Worm (Caenorhabditis elegans) whole organism, L4 larva: ENCODE measurements around the gene srx-78.
A peak's percentile ranks its signal among the peaks of the same experiment; 100 is the strongest.

Source experiments
- D1046.2 ChIP-seq: fragments of 200-800 bp; sonication (Bioruptor generic); IDR thresholded peaks from 2 replicates; pipeline ENCODE4 v1.3.6; 2022; ENCODE audit warnings: missing genetic modification characterization, missing compliant biosample characterization
- F26F4.8 ChIP-seq: fragments of 200-800 bp; sonication (Bioruptor generic); conservative IDR thresholded peaks from 2 replicates; pipeline ENCODE4 v1.3.6; 2022; ENCODE audit warnings: missing genetic modification characterization, missing compliant biosample characterization
- F37D6.2 ChIP-seq: sonication (generic microtip); optimal IDR thresholded peaks from 2 replicates; lab custom pipeline; 2016; ENCODE audit warnings: mild to moderate bottlenecking, missing genetic modification characterization, missing compliant biosample characterization
- F49E8.2 ChIP-seq: sonication (generic microtip); optimal IDR thresholded peaks from 2 replicates; lab custom pipeline; 2016; ENCODE audit warnings: missing compliant biosample characterization, mild to moderate bottlenecking, missing genetic modification characterization, borderline replicate concordance
- T20F7.1 ChIP-seq: fragments of 200-800 bp; sonication (Bioruptor generic); optimal IDR thresholded peaks from 2 replicates; lab custom pipeline; 2018; ENCODE audit warnings: mild to moderate bottlenecking, missing genetic modification characterization, missing compliant biosample characterization
- T26A8.4 ChIP-seq: fragments of 200-800 bp; sonication (Bioruptor generic); IDR thresholded peaks from 2 replicates; pipeline ENCODE4 v1.3.6; 2022; ENCODE audit warnings: missing genetic modification characterization, missing compliant biosample characterization
- Y105C5A.15 ChIP-seq: fragments of 200-800 bp; sonication (Bioruptor generic); IDR thresholded peaks from 2 replicates; pipeline ENCODE4 v1.3.6; 2022; ENCODE audit warnings: missing genetic modification characterization, missing compliant biosample characterization
- ZK337.2 ChIP-seq: fragments of 200-800 bp; sonication (Bioruptor generic); IDR thresholded peaks from 2 replicates; pipeline ENCODE4 v1.3.6; 2022; ENCODE audit warnings: missing genetic modification reagents, missing genetic modification characterization, missing compliant biosample characterization
- aha-1 ChIP-seq: fragments of 150-350 bp; peaks from one replicate; lab custom pipeline; 2014; ENCODE audit warnings: missing biosample characterization, missing genetic modification characterization
- aly-2 ChIP-seq: sonication (generic microtip); optimal IDR thresholded peaks from 2 replicates; lab custom pipeline; 2018; ENCODE audit warnings: missing biosample characterization, missing genetic modification characterization
- arid-1 ChIP-seq: fragments of 200-800 bp; sonication (Bioruptor generic); conservative IDR thresholded peaks from 2 replicates; pipeline ENCODE4 v1.3.6; 2022; ENCODE audit warnings: missing genetic modification reagents, missing genetic modification characterization, missing compliant biosample characterization
- ceh-20 ChIP-seq: fragments of 200-800 bp; sonication (Bioruptor generic); IDR thresholded peaks from 2 replicates; pipeline ENCODE4 v1.3.6; 2022; ENCODE audit warnings: missing genetic modification reagents, missing genetic modification characterization, missing compliant biosample characterization
- ceh-28 ChIP-seq: fragments of 150-350 bp; optimal IDR thresholded peaks from 2 replicates; lab custom pipeline; 2014; ENCODE audit warnings: missing biosample characterization, missing genetic modification reagents, missing genetic modification characterization
- ceh-62 ChIP-seq: sonication (generic microtip); optimal IDR thresholded peaks from 2 replicates; lab custom pipeline; 2017; ENCODE audit warnings: missing biosample characterization, missing genetic modification characterization
- ces-1 ChIP-seq: fragments of 150-350 bp; sonication (generic microtip); optimal IDR thresholded peaks from 4 replicates; lab custom pipeline; 2014; ENCODE audit warnings: missing biosample characterization, missing genetic modification reagents, missing genetic modification characterization
- daf-12 ChIP-seq: fragments of 150-350 bp; optimal IDR thresholded peaks from 2 replicates; lab custom pipeline; 2014; ENCODE audit warnings: missing biosample characterization, missing genetic modification reagents, missing genetic modification characterization
- daf-8 ChIP-seq: fragments of 200-800 bp; sonication (Bioruptor generic); IDR thresholded peaks from 2 replicates; pipeline ENCODE4 v1.3.6; 2022; ENCODE audit warnings: missing genetic modification characterization, missing compliant biosample characterization
- dmd-8 ChIP-seq: fragments of 200-800 bp; sonication (Bioruptor generic); IDR thresholded peaks from 2 replicates; pipeline ENCODE4 v1.3.6; 2022; ENCODE audit warnings: missing genetic modification characterization, missing compliant biosample characterization
- egl-43 ChIP-seq: fragments of 200-800 bp; sonication (Bioruptor generic); IDR thresholded peaks from 2 replicates; pipeline ENCODE4 v1.3.6; 2022; ENCODE audit warnings: missing genetic modification reagents, missing genetic modification characterization, missing compliant biosample characterization
- fkh-10 ChIP-seq: fragments of 150-350 bp; optimal IDR thresholded peaks from 2 replicates; lab custom pipeline; 2014; ENCODE audit warnings: missing biosample characterization, missing genetic modification reagents, missing genetic modification characterization
- hif-1 ChIP-seq, 2 experiments: sonication (generic microtip); optimal IDR thresholded peaks; 2 replicates each; lab custom pipeline; 2016 to 2017; ENCODE audit warnings: missing compliant biosample characterization in 2 of 2, missing genetic modification characterization in 2 of 2, missing genetic modification reagents in 2 of 2, missing genotype in 2 of 2, mild to moderate bottlenecking in 1 of 2
- hlh-11 ChIP-seq: fragments of 200-800 bp; sonication (Bioruptor generic); optimal IDR thresholded peaks from 2 replicates; lab custom pipeline; 2018; ENCODE audit warnings: mild to moderate bottlenecking, missing genetic modification characterization, missing compliant biosample characterization
- hlh-30 ChIP-seq: sonication (generic microtip); optimal IDR thresholded peaks from 2 replicates; lab custom pipeline; 2017; ENCODE audit warnings: antibody characterized with exemption, mild to moderate bottlenecking, missing genetic modification characterization, missing compliant biosample characterization; ENCODE audit not compliant: insufficient read depth
- jun-1 ChIP-seq: fragments of 150-350 bp; optimal IDR thresholded peaks from 2 replicates; lab custom pipeline; 2014; ENCODE audit warnings: missing biosample characterization, missing genetic modification reagents, missing genetic modification characterization
- lin-13 ChIP-seq: fragments of 150-350 bp; optimal IDR thresholded peaks from 2 replicates; lab custom pipeline; 2014; ENCODE audit warnings: missing biosample characterization, missing genetic modification reagents, missing genetic modification characterization
- lin-29 ChIP-seq: fragments of 200-800 bp; sonication (Bioruptor generic); IDR thresholded peaks from 2 replicates; pipeline ENCODE4 v1.3.6; 2022; ENCODE audit warnings: missing genetic modification reagents, missing genetic modification characterization, missing compliant biosample characterization
- lin-39 ChIP-seq: fragments of 150-350 bp; optimal IDR thresholded peaks from 2 replicates; lab custom pipeline; 2014; ENCODE audit warnings: missing biosample characterization, missing genetic modification reagents, missing genetic modification characterization
- lir-3 ChIP-seq: sonication (generic microtip); optimal IDR thresholded peaks from 2 replicates; lab custom pipeline; 2016; ENCODE audit warnings: mild to moderate bottlenecking, missing genetic modification characterization, missing compliant biosample characterization
- lsy-2 ChIP-seq, 2 experiments: fragments of 150-350 bp in 1 of 2; sonication (generic microtip) in 1 of 2; optimal IDR thresholded peaks; 2 replicates each; lab custom pipeline; 2014 to 2017; ENCODE audit warnings: missing biosample characterization in 2 of 2, missing genetic modification characterization in 2 of 2
- madf-5 ChIP-seq, 2 experiments: fragments of 200-800 bp; sonication (Bioruptor generic); IDR thresholded peaks; 2 replicates each; pipeline ENCODE4 v1.3.6; 2022; ENCODE audit warnings: missing compliant biosample characterization in 2 of 2, missing genetic modification characterization in 2 of 2
- madf-9 ChIP-seq: fragments of 200-800 bp; sonication (Bioruptor generic); conservative IDR thresholded peaks from 2 replicates; pipeline ENCODE4 v1.3.6; 2022; ENCODE audit warnings: missing genetic modification reagents, missing genetic modification characterization, missing compliant biosample characterization
- mdl-1 ChIP-seq, 2 experiments: fragments of 150-350 bp in 1 of 2; sonication (generic microtip) in 1 of 2; optimal IDR thresholded peaks; 2 replicates each; lab custom pipeline; 2014 to 2017; ENCODE audit warnings: missing biosample characterization in 2 of 2, missing genetic modification characterization in 2 of 2
- mep-1 ChIP-seq: fragments of 150-350 bp; sonication (generic microtip); optimal IDR thresholded peaks from 3 replicates; lab custom pipeline; 2014; ENCODE audit warnings: missing biosample characterization, missing genetic modification characterization
- mes-2 ChIP-seq: sonication (generic microtip); optimal IDR thresholded peaks from 2 replicates; lab custom pipeline; 2016; ENCODE audit warnings: missing genotype, mild to moderate bottlenecking, missing genetic modification characterization, missing compliant biosample characterization; ENCODE audit not compliant: poor library complexity, severe bottlenecking
- mxl-3 ChIP-seq: fragments of 200-800 bp; sonication (Bioruptor generic); optimal IDR thresholded peaks from 2 replicates; lab custom pipeline; 2018; ENCODE audit warnings: mild to moderate bottlenecking, missing genetic modification characterization, missing compliant biosample characterization
- nhr-237 ChIP-seq: sonication (generic microtip); optimal IDR thresholded peaks from 2 replicates; lab custom pipeline; 2017; ENCODE audit warnings: missing biosample characterization, missing genetic modification characterization
- nhr-28 ChIP-seq: fragments of 150-350 bp; optimal IDR thresholded peaks from 2 replicates; lab custom pipeline; 2014; ENCODE audit warnings: missing biosample characterization, missing genetic modification characterization
- nhr-6 ChIP-seq: fragments of 150-350 bp; optimal IDR thresholded peaks from 2 replicates; lab custom pipeline; 2014; ENCODE audit warnings: missing biosample characterization, missing genetic modification characterization
- pha-4 ChIP-seq, 2 experiments: fragments of 150-350 bp in 1 of 2; fragments of 200-800 bp in 1 of 2; sonication (Bioruptor generic) in 1 of 2; IDR thresholded peaks in 1 of 2; optimal IDR thresholded peaks in 1 of 2; 2 replicates each; pipeline versions ENCODE4 v1.3.6 to Lab custom; 2014 to 2022; ENCODE audit warnings: missing genetic modification characterization in 2 of 2, missing genetic modification reagents in 2 of 2, missing biosample characterization in 1 of 2, missing compliant biosample characterization in 1 of 2
- skn-1 ChIP-seq: fragments of 150-350 bp; optimal IDR thresholded peaks from 2 replicates; lab custom pipeline; 2014; ENCODE audit warnings: missing biosample characterization, missing genetic modification characterization
- snpc-1.2 ChIP-seq: fragments of 200-800 bp; sonication (Bioruptor generic); IDR thresholded peaks from 2 replicates; pipeline ENCODE4 v1.3.6; 2022; ENCODE audit warnings: missing genetic modification reagents, missing genetic modification characterization, missing compliant biosample characterization
- vab-7 ChIP-seq: fragments of 200-800 bp; sonication (Bioruptor generic); IDR thresholded peaks from 2 replicates; pipeline ENCODE4 v1.3.6; 2022; ENCODE audit warnings: missing genetic modification reagents, missing genetic modification characterization, missing compliant biosample characterization
- zag-1 ChIP-seq: fragments of 150-350 bp; optimal IDR thresholded peaks from 2 replicates; lab custom pipeline; 2014; ENCODE audit warnings: missing biosample characterization, missing genetic modification characterization
- zfp-2 ChIP-seq: sonication (generic microtip); optimal IDR thresholded peaks from 2 replicates; lab custom pipeline; 2016; ENCODE audit warnings: mild to moderate bottlenecking, missing genetic modification characterization, missing compliant biosample characterization
- ztf-11 ChIP-seq: fragments of 150-350 bp; optimal IDR thresholded peaks from 2 replicates; lab custom pipeline; 2014; ENCODE audit warnings: missing biosample characterization, missing genetic modification characterization

The srx-78 gene

DNA sequence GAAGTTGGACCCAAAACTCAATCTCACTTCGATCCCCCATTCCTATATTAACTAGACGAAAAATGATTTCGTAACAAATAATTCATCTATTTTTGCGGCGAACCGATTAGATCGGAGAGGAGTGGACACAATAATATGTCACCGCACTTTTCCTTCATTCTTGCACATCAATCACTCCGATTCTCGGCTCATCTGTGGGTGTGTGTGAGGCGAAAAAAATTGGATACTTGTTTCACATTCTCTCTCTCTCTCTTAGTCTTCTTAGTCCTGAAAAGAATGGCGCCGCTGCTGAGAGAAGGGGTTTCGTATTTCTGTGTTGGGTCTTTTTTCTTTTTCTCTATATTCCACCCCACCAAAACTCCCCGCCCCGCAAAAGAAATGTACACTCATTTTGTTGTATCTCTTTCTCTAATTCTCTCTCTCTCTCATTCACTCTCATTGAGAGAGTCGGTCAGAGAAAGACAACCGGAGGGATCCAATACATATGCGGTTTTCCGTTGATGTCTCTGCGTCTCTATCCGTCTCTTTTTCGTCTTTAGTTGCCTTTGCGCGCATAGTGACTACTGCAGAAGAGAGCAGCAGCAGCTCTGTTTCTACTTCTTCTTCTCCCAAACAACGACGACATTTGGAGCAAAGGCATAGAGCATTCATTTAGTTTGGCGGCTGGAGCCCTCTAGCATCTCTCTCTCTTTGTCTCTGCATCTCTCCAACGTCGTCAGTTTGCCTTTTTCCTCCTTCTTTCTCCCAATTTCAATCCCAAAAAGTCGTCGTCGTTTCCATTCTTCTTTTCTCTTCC is 23.6 kb upstream of the srx-78 start, which contains the start of gene unc-76 (continued):
- peak; percentile 90 for TF ChIP-seq mep-1 (tag; lab: Kevin White, UChicago)
- TF ChIP-seq ZK337.2 (GFP tag; lab: Robert Waterston, UW) = no peak
- TF ChIP-seq nhr-28 (tag; lab: Kevin White, UChicago) = peak; percentile 55
- peak; percentile 2 to 31 for TF ChIP-seq mdl-1 (tag; optimal IDR thresholded peaks at IDR 0.05; lab: Kevin White, UChicago)
- TF ChIP-seq fkh-10 (GFP tag; lab: Kevin White, UChicago) = peak; percentile 92
- peak; percentile 38; the same call in 1 of the 2 replicates for TF ChIP-seq egl-43 (GFP tag; lab: Robert Waterston, UW)
- no peak for TF ChIP-seq dmd-8 (GFP tag; lab: Robert Waterston, UW)
- no peak for TF ChIP-seq vab-7 (GFP tag; lab: Robert Waterston, UW)
- peak; percentile 87 for TF ChIP-seq nhr-6 (tag; lab: Kevin White, UChicago)
- no peak for TF ChIP-seq jun-1 (tag; lab: Kevin White, UChicago)
- TF ChIP-seq F49E8.2 (tag; lab: Kevin White, UChicago) = no peak
- peak; percentile 95 for TF ChIP-seq aha-1
- peak; percentile 55 for TF ChIP-seq lin-13 (GFP tag; lab: Kevin White, UChicago)
- no peak for TF ChIP-seq nhr-237 (tag; lab: Kevin White, UChicago)
- TF ChIP-seq lin-39 (tag; lab: Kevin White, UChicago) = peak; percentile 80
- TF ChIP-seq hif-1 (tag; optimal IDR thresholded peaks at IDR 0.05; lab: Kevin White, UChicago) = peak in 1 of 2 experiments; percentile 47
- no peak for TF ChIP-seq madf-5 (GFP tag; IDR thresholded peaks at IDR 0.05; lab: Robert Waterston, UW)
- TF ChIP-seq hlh-30 (tag; lab: Kevin White, UChicago) = peak; percentile 48
- peak; percentile 48 for TF ChIP-seq mes-2 (tag; lab: Kevin White, UChicago)
- no peak for TF ChIP-seq daf-8 (GFP tag; lab: Robert Waterston, UW)
- TF ChIP-seq pha-4 (GFP tag; IDR thresholded peaks at IDR 0.05; lab: Robert Waterston, UW) = peak; percentile 23; the same call in 1 of the 2 replicates
- peak; percentile 20 for TF ChIP-seq pha-4 (tag; optimal IDR thresholded peaks at IDR 0.05; lab: Kevin White, UChicago)
- TF ChIP-seq T20F7.1 (GFP tag; lab: Kevin White, UChicago) = no peak
- peak; percentile 56 for TF ChIP-seq ces-1 (GFP tag; lab: Kevin White, UChicago)
- no peak for TF ChIP-seq skn-1 (tag; lab: Kevin White, UChicago)
- 0 out of 2 replicates have a peak, but pooled peaks have one; percentile 32 for TF ChIP-seq arid-1 (GFP tag; lab: Robert Waterston, UW)
- peak; percentile 41; the same call in 1 of the 2 replicates for TF ChIP-seq T26A8.4 (GFP tag; lab: Robert Waterston, UW)

DNA sequence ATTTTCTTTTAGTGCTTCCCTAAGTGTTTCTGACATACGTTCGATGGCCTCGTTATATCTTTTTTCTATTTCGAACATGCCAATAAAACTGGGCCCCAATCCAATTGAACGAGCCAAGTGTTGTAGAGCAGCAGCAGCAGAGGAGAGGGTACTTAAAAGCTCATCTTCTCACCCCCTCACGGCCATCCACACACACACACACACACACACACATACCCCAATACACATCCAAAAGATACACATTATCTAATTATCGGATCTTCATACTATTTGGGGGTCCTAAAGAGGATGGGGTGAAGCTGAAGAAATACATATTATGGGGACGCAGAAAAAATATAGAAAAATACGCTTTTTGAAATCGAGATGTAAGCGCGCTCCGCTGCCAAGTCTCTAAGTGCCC is 22.1 kb upstream of the srx-78 start:
- TF ChIP-seq zfp-2 (tag; lab: Kevin White, UChicago) (no peak), madf-9 (GFP tag; lab: Robert Waterston, UW) (no peak), F37D6.2 (tag; lab: Kevin White, UChicago) (no peak), ceh-20 (GFP tag; lab: Robert Waterston, UW) (no peak), lin-13 (GFP tag; lab: Kevin White, UChicago) (no peak), fkh-10 (GFP tag; lab: Kevin White, UChicago) (no peak), jun-1 (tag; lab: Kevin White, UChicago) (no peak), aha-1 (peak; percentile 71)

DNA sequence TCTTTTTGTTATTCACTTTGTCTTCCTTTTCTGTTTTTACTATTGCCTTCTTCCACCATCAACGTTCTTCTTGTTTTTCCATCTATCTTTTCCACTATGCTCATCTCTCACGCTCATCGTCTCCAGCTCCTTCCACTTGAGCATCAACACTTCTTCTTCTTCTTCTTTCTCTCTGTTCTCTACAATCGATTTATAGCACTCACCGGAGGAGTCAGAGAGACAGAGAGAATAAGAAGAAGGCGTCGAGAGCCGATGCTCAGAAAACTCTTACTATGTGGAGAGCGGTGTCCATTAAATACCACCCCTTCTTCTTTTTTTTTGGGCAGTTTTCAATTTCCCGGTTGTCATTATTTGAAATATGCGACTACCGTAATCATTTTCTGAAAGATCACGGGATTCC is 19.9 kb upstream of the srx-78 start:
- TF ChIP-seq mxl-3 (GFP tag; lab: Kevin White, UChicago) (no peak), lin-29 (GFP tag; lab: Robert Waterston, UW) (no peak), ztf-11 (no peak), lsy-2 (tag; optimal IDR thresholded peaks at IDR 0.05; lab: Kevin White, UChicago) (peak in 1 of 2 experiments; percentile 32), ceh-28 (peak; percentile 35), pha-4 (GFP tag; IDR thresholded peaks at IDR 0.05; lab: Robert Waterston, UW) (no peak), pha-4 (tag; optimal IDR thresholded peaks at IDR 0.05; lab: Kevin White, UChicago) (no peak), hlh-11 (no peak), zag-1 (tag; lab: Kevin White, UChicago) (no peak), aly-2 (no peak), Y105C5A.15 (no peak), snpc-1.2 (GFP tag; lab: Robert Waterston, UW) (no peak), D1046.2 (no peak), lir-3 (tag; lab: Kevin White, UChicago) (no peak), nhr-237 (tag; lab: Kevin White, UChicago) (no peak), ceh-62 (tag; lab: Kevin White, UChicago) (no peak), fkh-10 (GFP tag; lab: Kevin White, UChicago) (peak; percentile 82), daf-12 (tag; lab: Kevin White, UChicago) (no peak), jun-1 (tag; lab: Kevin White, UChicago) (no peak), F26F4.8 (no peak)
